Worm (Caenorhabditis elegans) whole organism, L4 larva: ENCODE results near the gene srh-27.

ENCODE experiments used
- dve-1 ChIP-seq: sonication (generic microtip); optimal IDR thresholded peaks from 2 replicates; lab custom pipeline; 2017; ENCODE audit warnings: antibody characterized with exemption, mild to moderate bottlenecking, missing genetic modification characterization, missing compliant biosample characterization; ENCODE audit not compliant: insufficient read depth
- unc-62 ChIP-seq, 3 experiments: fragments of 150-350 bp in 1 of 3; sonication (generic microtip); optimal IDR thresholded peaks in 2 of 3; peaks in 1 of 3; 1 replicate in 1 of 3; 2 replicates in 2 of 3; lab custom pipeline; 2014 to 2017; ENCODE audit warnings: missing biosample characterization in 3 of 3, missing genetic modification characterization in 3 of 3, missing genetic modification reagents in 3 of 3, missing genotype in 1 of 3
- zip-11 ChIP-seq: fragments of 200-800 bp; sonication (Bioruptor generic); IDR thresholded peaks from 2 replicates; pipeline ENCODE4 v1.3.6; 2022; ENCODE audit warnings: missing genetic modification characterization, missing compliant biosample characterization

DNA sequence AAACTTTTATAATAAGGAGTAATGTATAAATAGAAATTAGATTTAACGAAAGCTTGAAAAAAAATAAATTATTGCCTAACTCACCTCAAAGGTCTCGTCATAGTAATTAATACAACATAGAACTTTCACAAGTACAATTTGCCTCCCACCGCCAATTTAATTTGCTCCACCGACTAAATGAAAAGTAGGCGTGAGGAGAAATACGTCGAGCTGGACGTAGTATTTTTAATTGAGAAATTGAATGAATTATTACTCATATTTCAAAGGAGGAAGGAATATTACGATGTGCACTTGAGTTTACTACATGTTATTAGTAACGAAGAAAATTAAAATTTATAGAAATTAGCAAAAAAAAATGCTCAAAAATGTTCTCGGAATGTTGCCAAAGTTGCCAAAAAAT is 9.9 kb upstream of the srh-27 start, which contains the start of gene Y57A10C.9:
- TF ChIP-seq unc-62 (GFP tag; optimal IDR thresholded peaks at IDR 0.05 in 1 of 2; lab: Kevin White, UChicago), result no peak
- TF ChIP-seq unc-62 (tag; optimal IDR thresholded peaks at IDR 0.05; lab: Kevin White, UChicago), result no peak
- no peak for TF ChIP-seq zip-11 (GFP tag; lab: Robert Waterston, UW)
- TF ChIP-seq dve-1 (tag; lab: Kevin White, UChicago), result no peak
